Worm (Caenorhabditis elegans) whole organism, mixed stage, embryonic: Measurements from ENCODE around the gene rpn-1.

Experiments used
- ceh-83 ChIP-seq: fragments of 200-800 bp; sonication (Bioruptor generic); optimal IDR thresholded peaks from 2 replicates; lab custom pipeline; 2018; ENCODE audit warnings: mild to moderate bottlenecking, missing genetic modification characterization, missing compliant biosample characterization
- ces-1 ChIP-seq: fragments of 150-350 bp; optimal IDR thresholded peaks from 2 replicates; lab custom pipeline; 2014; ENCODE audit warnings: missing biosample characterization, missing genetic modification reagents, missing genetic modification characterization
- nhr-76 ChIP-seq: sonication (generic microtip); optimal IDR thresholded peaks from 2 replicates; lab custom pipeline; 2017; ENCODE audit warnings: missing biosample characterization, missing genetic modification characterization
- tbx-8 ChIP-seq: fragments of 200-800 bp; sonication (Bioruptor generic); optimal IDR thresholded peaks from 2 replicates; lab custom pipeline; 2018; ENCODE audit warnings: mild to moderate bottlenecking, missing genetic modification characterization, moderate library complexity, missing compliant biosample characterization
- unc-62 ChIP-seq: fragments of 150-350 bp; optimal IDR thresholded peaks from 2 replicates; lab custom pipeline; 2014; ENCODE audit warnings: missing biosample characterization, missing genetic modification reagents, missing genetic modification characterization
- ztf-11 ChIP-seq: fragments of 150-350 bp; optimal IDR thresholded peaks from 2 replicates; lab custom pipeline; 2014; ENCODE audit warnings: missing biosample characterization, missing genetic modification characterization

DNA sequence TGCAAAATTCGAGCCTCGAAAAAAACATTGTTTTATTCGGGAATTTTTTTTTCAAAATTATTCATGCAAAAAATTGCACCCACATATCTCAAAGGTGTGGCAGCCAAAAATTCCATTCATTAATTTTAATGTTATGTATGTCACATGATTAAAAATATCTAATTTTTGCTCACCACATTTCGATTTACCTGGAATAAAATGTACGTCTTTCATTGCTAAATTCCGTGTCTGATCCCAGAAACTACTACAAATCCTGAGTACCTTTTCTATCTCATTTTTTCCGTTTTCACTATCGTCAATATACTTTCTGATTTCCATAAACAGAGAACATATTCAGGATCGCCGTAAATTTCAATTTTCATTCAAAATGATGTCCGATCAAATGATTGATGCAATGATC is 36.8 kb downstream of the rpn-1 start, which contains the start of gene srx-19:
- TF ChIP-seq unc-62 (GFP tag; lab: Kevin White, UChicago) (no peak), tbx-8 (GFP tag; lab: Kevin White, UChicago) (no peak), ces-1 (no peak), ceh-83 (GFP tag; lab: Kevin White, UChicago) (no peak), ztf-11 (tag; lab: Kevin White, UChicago) (no peak), nhr-76 (tag; lab: Kevin White, UChicago) (no peak)
